6 fruit fly cellular contexts compared by ENCODE assay signal in genomic region chr3R:14739088-14739487, dm6.
TF ChIP-seq lines count a peak whose summit lies in the region.

No protein-coding gene starts in this region.

- TF ChIP-seq CTCF in whole organism, embryonic (GFP tag; optimal IDR thresholded peaks at IDR 0.05; lab: Kevin White, UChicago): no peak

TF ChIP-seq in whole organism, 6 proteins besides CTCF, POLR2A, EP300 and RAD21:
- peak; percentile 51 for TF ChIP-seq CG8478 (optimal IDR thresholded peaks at IDR 0.05; lab: Kevin White, UChicago)
- TF ChIP-seq Dll (optimal IDR thresholded peaks at IDR 0.05; lab: Kevin White, UChicago): peak; percentile 23
- no peak for TF ChIP-seq psq (optimal IDR thresholded peaks at IDR 0.05; lab: Kevin White, UChicago)

TF ChIP-seq in whole organism, adult, 20 proteins besides CTCF, POLR2A, EP300 and RAD21 (continues in another document):
- peak; percentile 7 for TF ChIP-seq CG11617 (GFP tag; optimal IDR thresholded peaks at IDR 0.05; lab: Kevin White, UChicago)
- TF ChIP-seq Hr96 (GFP tag; optimal IDR thresholded peaks at IDR 0.05; lab: Kevin White, UChicago): peak; percentile 66
- no peak for TF ChIP-seq cnc (optimal IDR thresholded peaks at IDR 0.05; lab: Kevin White, UChicago)
- peak; percentile 67 for TF ChIP-seq CG1620 (GFP tag; optimal IDR thresholded peaks at IDR 0.05; lab: Kevin White, UChicago)
- TF ChIP-seq CG7045 (GFP tag; optimal IDR thresholded peaks at IDR 0.05; lab: Kevin White, UChicago): peak; percentile 52
- peak; percentile 67 for TF ChIP-seq tj (GFP tag; optimal IDR thresholded peaks at IDR 0.05; lab: Kevin White, UChicago)
- peak; percentile 82 for TF ChIP-seq ovo (GFP tag; optimal IDR thresholded peaks at IDR 0.05; lab: Kevin White, UChicago)
- TF ChIP-seq CG5204 (GFP tag; optimal IDR thresholded peaks at IDR 0.05; lab: Kevin White, UChicago): no peak
- TF ChIP-seq kay (GFP tag; lab: Kevin White, UChicago; ENCODE audit: borderline replicate concordance): peak; percentile 96
- TF ChIP-seq toe (GFP tag; optimal IDR thresholded peaks at IDR 0.05; lab: Kevin White, UChicago): peak; percentile 50
- peak; percentile 90 for TF ChIP-seq CG12768 (GFP tag; optimal IDR thresholded peaks at IDR 0.05; lab: Kevin White, UChicago)
- TF ChIP-seq CG7101 (tag; optimal IDR thresholded peaks at IDR 0.05; lab: Kevin White, UChicago): peak; percentile 60
- peak; percentile 24 for TF ChIP-seq CG14711 (tag; optimal IDR thresholded peaks at IDR 0.05; lab: Kevin White, UChicago)
- TF ChIP-seq Mnt (GFP tag; optimal IDR thresholded peaks at IDR 0.05; lab: Kevin White, UChicago): peak; percentile 73
- peak; percentile 26 for TF ChIP-seq CG33017 (tag; optimal IDR thresholded peaks at IDR 0.05; lab: Kevin White, UChicago)
- TF ChIP-seq cic (GFP tag; optimal IDR thresholded peaks at IDR 0.05; lab: Kevin White, UChicago): peak; percentile 90
- peak; percentile 75 for TF ChIP-seq bab1 (GFP tag; optimal IDR thresholded peaks at IDR 0.05; lab: Kevin White, UChicago)

TF ChIP-seq in whole organism, embryonic, 481 proteins besides CTCF, POLR2A, EP300 and RAD21 (continues in another document):
- TF ChIP-seq Sox100B (GFP tag; optimal IDR thresholded peaks at IDR 0.05; lab: Kevin White, UChicago): no peak
- TF ChIP-seq MBD-R2 (GFP tag; IDR thresholded peaks at IDR 0.05; lab: Robert Waterston, UW): peak; percentile 53; the same call in 1 of the 2 replicates
- 0 out of 2 replicates have a peak, but pooled peaks have one; percentile 25 for TF ChIP-seq CG5953 (GFP tag; IDR thresholded peaks at IDR 0.05; lab: Robert Waterston, UW)
- TF ChIP-seq CG11085 (GFP tag; IDR thresholded peaks at IDR 0.05; lab: Robert Waterston, UW): no peak
- peak; percentile 51 for TF ChIP-seq kay (GFP tag; optimal IDR thresholded peaks at IDR 0.05; lab: Kevin White, UChicago)
- TF ChIP-seq salm (tag; optimal IDR thresholded peaks at IDR 0.05; lab: Kevin White, UChicago): no peak
- TF ChIP-seq sqz (GFP tag; optimal IDR thresholded peaks at IDR 0.05; lab: Kevin White, UChicago): peak; percentile 62
- TF ChIP-seq wdn (GFP tag; IDR thresholded peaks at IDR 0.05; lab: Robert Waterston, UW): 0 out of 2 replicates have a peak, but pooled peaks have one; percentile 33
- TF ChIP-seq nerfin-1 (tag; optimal IDR thresholded peaks at IDR 0.05; lab: Kevin White, UChicago): peak; percentile 2
- TF ChIP-seq CG6791 (GFP tag; IDR thresholded peaks at IDR 0.05; lab: Robert Waterston, UW; ENCODE audit: partially characterized antibody): peak; percentile 44; the same call in 1 of the 3 replicates
- peak; percentile 44; the same call in 1 of the 2 replicates for TF ChIP-seq tna (GFP tag; IDR thresholded peaks at IDR 0.05; lab: Robert Waterston, UW; ENCODE audit: partially characterized antibody)
- TF ChIP-seq nmo (GFP tag; optimal IDR thresholded peaks at IDR 0.05; lab: Kevin White, UChicago): peak; percentile 13
- TF ChIP-seq CG34422 (GFP tag; IDR thresholded peaks at IDR 0.05; lab: Robert Waterston, UW): peak; percentile 53; the same call in 1 of the 3 replicates
- TF ChIP-seq MTF-1 (GFP tag; optimal IDR thresholded peaks at IDR 0.05; lab: Kevin White, UChicago; ENCODE audit: borderline replicate concordance): peak; percentile 63
- TF ChIP-seq onecut (GFP tag; IDR thresholded peaks at IDR 0.05; lab: Robert Waterston, UW): peak; percentile 49
- no peak for TF ChIP-seq da (GFP tag; optimal IDR thresholded peaks at IDR 0.05; lab: Kevin White, UChicago)

TF ChIP-seq in whole organism, prepupa, 60 proteins besides CTCF, POLR2A, EP300 and RAD21 (continues in another document):
- peak; percentile 2 for TF ChIP-seq fd59A (GFP tag; optimal IDR thresholded peaks at IDR 0.05; lab: Kevin White, UChicago)
- TF ChIP-seq CG4318 (GFP tag; optimal IDR thresholded peaks at IDR 0.05; lab: Kevin White, UChicago): no peak
- peak; percentile 24 for TF ChIP-seq CG3919 (GFP tag; optimal IDR thresholded peaks at IDR 0.05; lab: Kevin White, UChicago)
- peak; percentile 18 for TF ChIP-seq CG9139 (GFP tag; optimal IDR thresholded peaks at IDR 0.05; lab: Kevin White, UChicago)
- TF ChIP-seq CG6163 (GFP tag; IDR thresholded peaks at IDR 0.05; lab: Robert Waterston, UW): peak; percentile 73; the same call in 2 of the 3 replicates
- TF ChIP-seq spab (GFP tag; optimal IDR thresholded peaks at IDR 0.05; lab: Kevin White, UChicago): peak; percentile 12
- no peak for TF ChIP-seq Lpt (GFP tag; optimal IDR thresholded peaks at IDR 0.05; lab: Kevin White, UChicago)
- no peak for TF ChIP-seq CG10631 (GFP tag; optimal IDR thresholded peaks at IDR 0.05; lab: Kevin White, UChicago)
- no peak for TF ChIP-seq CG10669 (GFP tag; optimal IDR thresholded peaks at IDR 0.05; lab: Kevin White, UChicago)
- peak; percentile 98 for TF ChIP-seq dsx (GFP tag; optimal IDR thresholded peaks at IDR 0.05; lab: Kevin White, UChicago; ENCODE audit: poor library complexity, severe bottlenecking)
- peak; percentile 18 for TF ChIP-seq dac (GFP tag; optimal IDR thresholded peaks at IDR 0.05; lab: Kevin White, UChicago)
- no peak for TF ChIP-seq acj6 (GFP tag; optimal IDR thresholded peaks at IDR 0.05; lab: Kevin White, UChicago)
- peak; percentile 48 for TF ChIP-seq CG15336 (GFP tag; IDR thresholded peaks at IDR 0.05; lab: Robert Waterston, UW)
- TF ChIP-seq Hr38 (GFP tag; optimal IDR thresholded peaks at IDR 0.05; lab: Kevin White, UChicago): no peak
- no peak for TF ChIP-seq Blimp-1 (GFP tag; optimal IDR thresholded peaks at IDR 0.05; lab: Kevin White, UChicago)
- peak; percentile 47 for TF ChIP-seq CG1621 (tag; optimal IDR thresholded peaks at IDR 0.05; lab: Kevin White, UChicago)
- TF ChIP-seq fd85E (GFP tag; optimal IDR thresholded peaks at IDR 0.05; lab: Kevin White, UChicago): no peak
- no peak for TF ChIP-seq Gug (GFP tag; IDR thresholded peaks at IDR 0.05; lab: Robert Waterston, UW)
- no peak for TF ChIP-seq esn (GFP tag; optimal IDR thresholded peaks at IDR 0.05; lab: Kevin White, UChicago)

TF ChIP-seq in whole organism, pupa, 21 proteins besides CTCF, POLR2A, EP300 and RAD21:
- TF ChIP-seq CG14655 (GFP tag; optimal IDR thresholded peaks at IDR 0.05; lab: Kevin White, UChicago) (peak; percentile 2), CG13204 (GFP tag; optimal IDR thresholded peaks at IDR 0.05; lab: Kevin White, UChicago) (peak; percentile 44), Pif1A (GFP tag; optimal IDR thresholded peaks at IDR 0.05; lab: Kevin White, UChicago) (no peak), CG10348 (GFP tag; IDR thresholded peaks at IDR 0.05; lab: Robert Waterston, UW) (no peak), rn (GFP tag; IDR thresholded peaks at IDR 0.05; lab: Robert Waterston, UW) (no peak), gl (tag; optimal IDR thresholded peaks at IDR 0.05; lab: Kevin White, UChicago) (peak; percentile 47), EcR (GFP tag; optimal IDR thresholded peaks at IDR 0.05; lab: Kevin White, UChicago) (peak; percentile 25), Pif1B (GFP tag; optimal IDR thresholded peaks at IDR 0.05; lab: Kevin White, UChicago) (peak; percentile 22), CG17806 (tag; optimal IDR thresholded peaks at IDR 0.05; lab: Kevin White, UChicago) (no peak), CG8159 (tag; optimal IDR thresholded peaks at IDR 0.05; lab: Kevin White, UChicago) (peak; percentile 22), CG12605 (GFP tag; IDR thresholded peaks at IDR 0.05; lab: Robert Waterston, UW) (peak; percentile 27; the same call in 1 of the 2 replicates), CG15710 (tag; optimal IDR thresholded peaks at IDR 0.05; lab: Kevin White, UChicago) (peak; percentile 19), CG8301 (tag; optimal IDR thresholded peaks at IDR 0.05; lab: Kevin White, UChicago) (no peak), CG9948 (tag; optimal IDR thresholded peaks at IDR 0.05; lab: Kevin White, UChicago) (no peak), D1 (tag; optimal IDR thresholded peaks at IDR 0.05; lab: Kevin White, UChicago) (no peak), Ets98B (GFP tag; IDR thresholded peaks at IDR 0.05; lab: Robert Waterston, UW) (peak; percentile 70), CG32121 (GFP tag; IDR thresholded peaks at IDR 0.05; lab: Robert Waterston, UW) (peak; percentile 76), CG4496 (GFP tag; IDR thresholded peaks at IDR 0.05; lab: Robert Waterston, UW) (peak; percentile 86), fd96Ca (GFP tag; IDR thresholded peaks at IDR 0.05; lab: Robert Waterston, UW) (peak; percentile 62; the same call in 2 of the 3 replicates)

TF ChIP-seq in whole organism, wandering third instar larva, 38 proteins besides CTCF, POLR2A, EP300 and RAD21 (continues in another document):
- TF ChIP-seq tai (GFP tag; optimal IDR thresholded peaks at IDR 0.05; lab: Kevin White, UChicago): no peak
- peak; percentile 59 for TF ChIP-seq jim (GFP tag; optimal IDR thresholded peaks at IDR 0.05; lab: Kevin White, UChicago)
- TF ChIP-seq h (GFP tag; optimal IDR thresholded peaks at IDR 0.05; lab: Kevin White, UChicago): peak; percentile 53
- peak; percentile 43 for TF ChIP-seq Hnf4 (GFP tag; optimal IDR thresholded peaks at IDR 0.05; lab: Kevin White, UChicago)
- peak; percentile 13 for TF ChIP-seq N (GFP tag; optimal IDR thresholded peaks at IDR 0.05; lab: Kevin White, UChicago)
- TF ChIP-seq dl (GFP tag; optimal IDR thresholded peaks at IDR 0.05; lab: Kevin White, UChicago; ENCODE audit: insufficient read depth in 1 of 2, partially characterized antibody in 2 of 2): peak in 1 of 2 experiments; percentile 73
- TF ChIP-seq ey (GFP tag; optimal IDR thresholded peaks at IDR 0.05; lab: Kevin White, UChicago): no peak
- TF ChIP-seq Jra (GFP tag; optimal IDR thresholded peaks at IDR 0.05; lab: Kevin White, UChicago): peak; percentile 70
- TF ChIP-seq Abd-B (GFP tag; optimal IDR thresholded peaks at IDR 0.05; lab: Kevin White, UChicago): no peak
- TF ChIP-seq fru (GFP tag; optimal IDR thresholded peaks at IDR 0.05; lab: Kevin White, UChicago): peak; percentile 75
- TF ChIP-seq Hr78 (GFP tag; optimal IDR thresholded peaks at IDR 0.05; lab: Kevin White, UChicago): no peak
- no peak for TF ChIP-seq Mio (GFP tag; optimal IDR thresholded peaks at IDR 0.05; lab: Kevin White, UChicago)
- TF ChIP-seq Vsx2 (GFP tag; optimal IDR thresholded peaks at IDR 0.05; lab: Kevin White, UChicago; ENCODE audit: partially characterized antibody): no peak
- peak; percentile 66 for TF ChIP-seq br (GFP tag; optimal IDR thresholded peaks at IDR 0.05; lab: Kevin White, UChicago)
- TF ChIP-seq dsf (GFP tag; optimal IDR thresholded peaks at IDR 0.05; lab: Kevin White, UChicago; ENCODE audit: borderline replicate concordance): no peak
- TF ChIP-seq CG32264 (GFP tag; optimal IDR thresholded peaks at IDR 0.05; lab: Kevin White, UChicago): peak; percentile 36
- TF ChIP-seq Rel (GFP tag; optimal IDR thresholded peaks at IDR 0.05; lab: Kevin White, UChicago): peak; percentile 29
- TF ChIP-seq Rel (tag; optimal IDR thresholded peaks at IDR 0.05; lab: Kevin White, UChicago): peak; percentile 99
- TF ChIP-seq Myc (optimal IDR thresholded peaks at IDR 0.05; lab: Kevin White, UChicago): no peak
- TF ChIP-seq psq (GFP tag; optimal IDR thresholded peaks at IDR 0.05; lab: Kevin White, UChicago): no peak
- no peak for TF ChIP-seq foxo (GFP tag; optimal IDR thresholded peaks at IDR 0.05; lab: Kevin White, UChicago)
- TF ChIP-seq Hr83 (GFP tag; optimal IDR thresholded peaks at IDR 0.05; lab: Kevin White, UChicago; ENCODE audit: poor library complexity, severe bottlenecking): peak; percentile 90
- no peak for TF ChIP-seq sv (GFP tag; optimal IDR thresholded peaks at IDR 0.05; lab: Kevin White, UChicago)
